Worm (Caenorhabditis elegans) whole organism, late embryonic: ENCODE data around the gene T27E7.5.
"Not testable (repeated sequence)": the region's sequence is repeated elsewhere in the genome, so short reads cannot be mapped to it uniquely, and the experiment has no call there.

Experiments used
- C08G9.2 ChIP-seq: sonication (generic microtip); optimal IDR thresholded peaks from 2 replicates; lab custom pipeline; 2016; ENCODE audit warnings: mild to moderate bottlenecking, missing genetic modification characterization, moderate library complexity, missing compliant biosample characterization
- F13H6.1 ChIP-seq: sonication (generic microtip); optimal IDR thresholded peaks from 2 replicates; lab custom pipeline; 2016; ENCODE audit warnings: missing genetic modification characterization, missing compliant biosample characterization
- K02D7.2 ChIP-seq: sonication (generic microtip); optimal IDR thresholded peaks from 2 replicates; lab custom pipeline; 2017; ENCODE audit warnings: mild to moderate bottlenecking, missing genetic modification characterization, missing compliant biosample characterization
- T23F11.4 ChIP-seq: fragments of 200-800 bp; sonication (Bioruptor generic); optimal IDR thresholded peaks from 2 replicates; lab custom pipeline; 2018; ENCODE audit warnings: mild to moderate bottlenecking, missing genetic modification characterization, missing compliant biosample characterization
- ceh-14 ChIP-seq: sonication (generic microtip); optimal IDR thresholded peaks from 2 replicates; lab custom pipeline; 2016; ENCODE audit warnings: missing genotype, missing genetic modification characterization, missing compliant biosample characterization
- ceh-2 ChIP-seq: sonication (generic microtip); optimal IDR thresholded peaks from 2 replicates; lab custom pipeline; 2016; ENCODE audit warnings: missing genotype, missing genetic modification characterization, missing compliant biosample characterization
- ceh-22 ChIP-seq: sonication (generic microtip); optimal IDR thresholded peaks from 2 replicates; lab custom pipeline; 2017; ENCODE audit warnings: missing biosample characterization, missing genetic modification characterization
- ceh-24 ChIP-seq: sonication (generic microtip); optimal IDR thresholded peaks from 2 replicates; lab custom pipeline; 2016; ENCODE audit warnings: mild to moderate bottlenecking, missing genetic modification characterization, missing compliant biosample characterization
- ceh-34 ChIP-seq: sonication (generic microtip); optimal IDR thresholded peaks from 2 replicates; lab custom pipeline; 2016; ENCODE audit warnings: mild to moderate bottlenecking, missing genetic modification characterization, missing compliant biosample characterization
- ceh-6 ChIP-seq: fragments of 200-800 bp; sonication (Bioruptor generic); optimal IDR thresholded peaks from 2 replicates; lab custom pipeline; 2018; ENCODE audit warnings: mild to moderate bottlenecking, missing genetic modification characterization, missing compliant biosample characterization
- ceh-9 ChIP-seq: sonication (generic microtip); optimal IDR thresholded peaks from 2 replicates; lab custom pipeline; 2016; ENCODE audit warnings: mild to moderate bottlenecking, missing genetic modification characterization, inconsistent platforms, missing compliant biosample characterization
- che-1 ChIP-seq: sonication (generic microtip); optimal IDR thresholded peaks from 2 replicates; lab custom pipeline; 2016; ENCODE audit warnings: mild to moderate bottlenecking, missing genetic modification characterization, missing compliant biosample characterization
- elt-2 ChIP-seq: sonication (generic microtip); optimal IDR thresholded peaks from 2 replicates; lab custom pipeline; 2016; ENCODE audit warnings: missing genetic modification reagents, missing genetic modification characterization, missing compliant biosample characterization
- ets-4 ChIP-seq: sonication (generic microtip); optimal IDR thresholded peaks from 2 replicates; lab custom pipeline; 2016; ENCODE audit warnings: missing genetic modification characterization, missing compliant biosample characterization
- fax-1 ChIP-seq: sonication (generic microtip); optimal IDR thresholded peaks from 2 replicates; lab custom pipeline; 2016; ENCODE audit warnings: missing genotype, missing genetic modification characterization, missing compliant biosample characterization
- fkh-6 ChIP-seq: sonication (generic microtip); optimal IDR thresholded peaks from 2 replicates; lab custom pipeline; 2016; ENCODE audit warnings: missing genetic modification characterization, missing compliant biosample characterization
- gmeb-2 ChIP-seq: sonication (generic microtip); optimal IDR thresholded peaks from 2 replicates; lab custom pipeline; 2016; ENCODE audit warnings: missing genetic modification characterization, inconsistent platforms, missing compliant biosample characterization
- hlh-13 ChIP-seq: fragments of 200-800 bp; sonication (Bioruptor generic); optimal IDR thresholded peaks from 2 replicates; lab custom pipeline; 2018; ENCODE audit warnings: mild to moderate bottlenecking, missing genetic modification characterization, missing compliant biosample characterization
- hlh-30 ChIP-seq: sonication (generic microtip); optimal IDR thresholded peaks from 2 replicates; lab custom pipeline; 2017; ENCODE audit warnings: antibody characterized with exemption, missing genetic modification characterization, missing compliant biosample characterization; ENCODE audit not compliant: insufficient read depth
- hlh-6 ChIP-seq: sonication (generic microtip); optimal IDR thresholded peaks from 2 replicates; lab custom pipeline; 2016; ENCODE audit warnings: missing genotype, missing genetic modification characterization, missing compliant biosample characterization
- hlh-8 ChIP-seq: sonication (generic microtip); optimal IDR thresholded peaks from 2 replicates; lab custom pipeline; 2016; ENCODE audit warnings: missing genotype, missing genetic modification characterization, missing compliant biosample characterization
- nhr-232 ChIP-seq: sonication (generic microtip); optimal IDR thresholded peaks from 2 replicates; lab custom pipeline; 2016; ENCODE audit warnings: missing genetic modification characterization, missing compliant biosample characterization
- npax-4 ChIP-seq: sonication (generic microtip); optimal IDR thresholded peaks from 2 replicates; lab custom pipeline; 2016; ENCODE audit warnings: missing genetic modification characterization, missing compliant biosample characterization
- pax-1 ChIP-seq: fragments of 150-350 bp; optimal IDR thresholded peaks from 2 replicates; lab custom pipeline; 2014; ENCODE audit warnings: missing biosample characterization, missing genetic modification characterization
- pha-2 ChIP-seq: sonication (generic microtip); optimal IDR thresholded peaks from 2 replicates; lab custom pipeline; 2017; ENCODE audit warnings: mild to moderate bottlenecking, missing genetic modification characterization, missing compliant biosample characterization
- pha-4 ChIP-seq: fragments of 150-350 bp; optimal IDR thresholded peaks from 2 replicates; lab custom pipeline; 2018; ENCODE audit warnings: missing biosample characterization, missing genetic modification reagents, missing genetic modification characterization
- pqm-1 ChIP-seq: sonication (generic microtip); optimal IDR thresholded peaks from 2 replicates; lab custom pipeline; 2016; ENCODE audit warnings: missing genetic modification characterization, missing compliant biosample characterization
- rnt-1 ChIP-seq: sonication (generic microtip); optimal IDR thresholded peaks from 2 replicates; lab custom pipeline; 2016; ENCODE audit warnings: missing genetic modification characterization, missing compliant biosample characterization
- sdc-2 ChIP-seq: sonication (generic microtip); optimal IDR thresholded peaks from 2 replicates; lab custom pipeline; 2016; ENCODE audit warnings: missing genotype, missing genetic modification characterization, missing compliant biosample characterization
- sox-4 ChIP-seq: sonication (generic microtip); optimal IDR thresholded peaks from 2 replicates; lab custom pipeline; 2017; ENCODE audit warnings: mild to moderate bottlenecking, missing genetic modification characterization, inconsistent platforms, missing compliant biosample characterization
- tbx-2 ChIP-seq: sonication (generic microtip); optimal IDR thresholded peaks from 2 replicates; lab custom pipeline; 2016; ENCODE audit warnings: missing genetic modification characterization, missing compliant biosample characterization
- tbx-7 ChIP-seq: sonication (generic microtip); optimal IDR thresholded peaks from 2 replicates; lab custom pipeline; 2016; ENCODE audit warnings: missing genotype, missing genetic modification characterization, missing compliant biosample characterization
- unc-3 ChIP-seq, 2 experiments: fragments of 200-800 bp in 1 of 2; sonication (Bioruptor generic) in 1 of 2; sonication (generic microtip) in 1 of 2; conservative IDR thresholded peaks in 1 of 2; optimal IDR thresholded peaks in 1 of 2; 2 replicates each; pipeline versions ENCODE4 v1.3.6 to Lab custom; 2016 to 2022; ENCODE audit warnings: missing compliant biosample characterization in 2 of 2, missing genetic modification characterization in 2 of 2, missing genetic modification reagents in 1 of 2
- unc-42 ChIP-seq: sonication (generic microtip); optimal IDR thresholded peaks from 2 replicates; lab custom pipeline; 2016; ENCODE audit warnings: missing genotype, missing genetic modification characterization, missing compliant biosample characterization
- unc-55 ChIP-seq: sonication (generic microtip); optimal IDR thresholded peaks from 2 replicates; lab custom pipeline; 2017; ENCODE audit warnings: missing biosample characterization, missing genetic modification reagents, missing genetic modification characterization
- unc-86 ChIP-seq: sonication (generic microtip); optimal IDR thresholded peaks from 2 replicates; lab custom pipeline; 2016; ENCODE audit warnings: missing genetic modification characterization, missing compliant biosample characterization
- zip-5 ChIP-seq: sonication (generic microtip); optimal IDR thresholded peaks from 2 replicates; lab custom pipeline; 2016; ENCODE audit warnings: missing genetic modification characterization, missing compliant biosample characterization

The T27E7.5 gene

DNA sequence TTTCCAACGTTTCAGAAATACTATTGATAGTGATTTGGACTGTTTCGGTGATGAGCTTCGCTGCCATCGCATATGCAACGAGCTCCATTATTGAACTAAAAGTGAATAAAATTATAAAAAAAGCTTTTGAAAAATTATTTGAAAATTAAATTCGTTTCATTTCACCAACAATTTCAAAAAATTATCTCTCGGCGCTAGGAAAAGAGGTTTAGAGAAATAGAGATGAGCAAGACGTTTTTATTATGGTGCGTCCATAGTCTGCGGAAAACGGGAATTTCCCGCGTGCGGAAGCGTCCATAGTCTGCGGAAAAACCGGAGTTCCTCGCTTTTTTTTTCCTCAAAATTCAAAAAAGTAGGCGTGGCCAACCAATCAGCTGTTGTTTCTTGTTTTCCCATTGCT, 14.9 kb downstream of the T27E7.5 start, which contains the start of gene pals-30:
TSS of gene pals-30 (minus strand) at position 101 of the 400 bp plus-strand sequence.
- TF ChIP-seq unc-3 (GFP tag; conservative IDR thresholded peaks at IDR 0.05; lab: Robert Waterston, UW); unc-3 (tag; optimal IDR thresholded peaks at IDR 0.05; lab: Kevin White, UChicago); ceh-22 (tag; lab: Kevin White, UChicago); C08G9.2: not testable (repeated sequence)

DNA sequence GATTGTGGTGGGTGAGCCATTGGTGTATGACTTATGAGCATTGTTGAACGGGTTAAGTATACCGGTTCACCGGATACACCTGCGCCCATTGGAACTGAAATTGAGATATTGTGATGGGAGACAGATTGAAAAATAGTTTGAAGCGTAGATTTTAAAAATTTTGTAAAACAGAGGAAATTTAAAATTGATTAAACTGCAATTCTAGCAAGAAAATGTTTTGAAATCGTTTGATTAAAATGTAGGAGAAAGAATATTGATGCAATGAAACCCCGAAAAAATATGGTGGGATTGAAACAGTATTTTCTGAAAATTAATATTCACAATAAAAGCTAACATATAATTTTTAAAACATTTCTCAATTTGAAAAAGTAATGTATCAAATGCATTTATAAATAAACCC, 17.8 kb downstream of the T27E7.5 start, which contains the start of gene Y57G11B.6:
TSS of gene Y57G11B.6 (minus strand) at position 101 of the 400 bp plus-strand sequence.
- TF ChIP-seq rnt-1 (tag; lab: Kevin White, UChicago) (no peak), fkh-6 (no peak), gmeb-2 (tag; lab: Kevin White, UChicago) (no peak), hlh-30 (tag; lab: Kevin White, UChicago) (no peak), hlh-6 (tag; lab: Kevin White, UChicago) (no peak)

DNA sequence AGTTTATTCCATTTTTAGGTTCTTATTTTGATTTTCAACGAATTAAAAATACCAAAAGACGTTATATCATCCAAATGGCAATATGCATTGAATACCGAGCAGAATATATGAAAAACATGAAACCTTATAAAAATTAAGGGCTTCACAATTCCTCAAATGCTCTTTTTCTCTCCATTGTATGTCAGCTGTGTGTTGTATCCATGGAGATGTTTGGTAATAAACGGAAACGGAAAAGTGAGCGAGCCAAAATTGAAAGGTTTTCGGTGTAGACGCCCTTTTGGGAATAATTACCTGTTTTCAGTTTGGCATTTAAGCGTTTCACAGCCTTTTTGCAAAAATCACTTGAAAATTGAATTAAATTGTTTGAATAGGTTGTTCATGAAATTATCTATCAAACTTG, 20.7 kb downstream of the T27E7.5 start:
- TF ChIP-seq unc-42 (no peak), K02D7.2 (no peak), unc-86 (no peak), sdc-2 (tag; lab: Kevin White, UChicago) (no peak), ets-4 (tag; lab: Kevin White, UChicago) (no peak), tbx-2 (tag; lab: Kevin White, UChicago) (no peak), fax-1 (tag; lab: Kevin White, UChicago) (no peak), F13H6.1 (tag; lab: Kevin White, UChicago) (no peak), npax-4 (tag; lab: Kevin White, UChicago) (no peak), pha-2 (tag; lab: Kevin White, UChicago) (no peak), hlh-30 (tag; lab: Kevin White, UChicago) (no peak), ceh-9 (tag; lab: Kevin White, UChicago) (no peak), pqm-1 (tag; lab: Kevin White, UChicago) (no peak), ceh-14 (tag; lab: Kevin White, UChicago) (no peak), sox-4 (tag; lab: Kevin White, UChicago) (no peak), ceh-34 (tag; lab: Kevin White, UChicago) (no peak), pax-1 (tag; lab: Kevin White, UChicago) (no peak)

DNA sequence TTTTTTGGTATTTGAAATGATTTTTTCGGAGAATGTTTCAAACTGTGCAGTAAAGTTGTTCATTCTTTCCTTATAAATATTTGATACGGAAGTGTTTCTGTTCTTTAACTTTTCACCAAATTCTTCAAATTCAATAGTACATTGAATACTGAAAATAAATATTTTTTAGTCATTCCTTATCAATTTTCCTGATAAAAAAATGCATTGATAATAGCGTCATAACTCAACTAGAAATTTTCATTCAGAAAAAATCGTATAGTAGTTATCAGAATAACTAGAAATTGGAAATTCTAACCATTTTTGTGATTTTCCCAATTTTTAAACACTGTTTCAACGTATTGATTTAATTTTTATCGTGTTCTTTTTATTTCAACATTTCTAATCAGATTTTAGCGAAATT, 22.3 kb downstream of the T27E7.5 start:
- TF ChIP-seq ceh-2 (tag; lab: Kevin White, UChicago) (no peak), sox-4 (tag; lab: Kevin White, UChicago) (no peak), ceh-9 (tag; lab: Kevin White, UChicago) (no peak), tbx-7 (tag; lab: Kevin White, UChicago) (no peak), unc-55 (GFP tag; lab: Kevin White, UChicago) (no peak), elt-2 (tag; lab: Kevin White, UChicago) (peak; percentile 1), zip-5 (tag; lab: Kevin White, UChicago) (no peak), ceh-24 (tag; lab: Kevin White, UChicago) (no peak), pax-1 (tag; lab: Kevin White, UChicago) (no peak)

DNA sequence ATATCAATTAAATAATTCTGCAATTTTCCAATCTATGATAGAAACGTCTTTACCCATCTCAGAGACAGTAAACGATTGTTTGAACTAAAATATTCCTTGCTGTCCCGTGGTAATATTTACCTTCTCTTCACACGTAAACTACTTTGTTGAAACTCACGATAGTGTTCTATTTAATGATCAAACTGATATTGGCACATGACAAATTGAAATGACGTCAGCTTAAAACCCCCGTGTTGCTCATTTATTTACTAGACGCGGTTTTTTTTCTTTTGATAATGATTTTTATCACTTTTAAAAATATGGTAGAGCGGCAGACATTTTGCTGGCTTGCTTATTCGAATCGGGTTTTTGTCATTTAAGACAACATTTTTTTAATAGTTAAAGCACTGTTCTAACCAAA, 24.7 kb downstream of the T27E7.5 start:
- TF ChIP-seq che-1 = no peak
- TF ChIP-seq elt-2 (tag; lab: Kevin White, UChicago) = no peak
- TF ChIP-seq pha-4 = no peak
- TF ChIP-seq unc-55 (GFP tag; lab: Kevin White, UChicago) = no peak
- no peak for TF ChIP-seq ceh-6 (GFP tag; lab: Kevin White, UChicago)
- TF ChIP-seq hlh-8 (tag; lab: Kevin White, UChicago) = no peak
- no peak for TF ChIP-seq sox-4 (tag; lab: Kevin White, UChicago)
- TF ChIP-seq hlh-13 (GFP tag; lab: Kevin White, UChicago) = no peak
- no peak for TF ChIP-seq nhr-232
- no peak for TF ChIP-seq T23F11.4 (GFP tag; lab: Kevin White, UChicago)
